Fruit fly (Drosophila melanogaster): ENCODE data around the gene CG12111.
A peak's percentile ranks its signal among the peaks of the same experiment; 100 is the strongest.

The CG12111 gene

dm6 chrX:8591685-8592127, 21.0 kb upstream of the CG12111 start, which contains the start of the genes CG12659 and Crag (continued):
- TF ChIP-seq CG11504 (tag; optimal IDR thresholded peaks at IDR 0.05) (no peak), slp2 (GFP tag; optimal IDR thresholded peaks at IDR 0.05) (no peak), Tbp (GFP tag; optimal IDR thresholded peaks at IDR 0.05) (no peak), tup (GFP tag; optimal IDR thresholded peaks at IDR 0.05) (no peak), CG33557 (GFP tag; optimal IDR thresholded peaks at IDR 0.05) (no peak), btn (GFP tag; optimal IDR thresholded peaks at IDR 0.05) (no peak), CG16863 (GFP tag; optimal IDR thresholded peaks at IDR 0.05) (no peak), Poxn (GFP tag; IDR thresholded peaks at IDR 0.05) (no peak), p53 (GFP tag; optimal IDR thresholded peaks at IDR 0.05) (no peak), CG1233 (GFP tag; optimal IDR thresholded peaks at IDR 0.05) (no peak), stc (GFP tag; IDR thresholded peaks at IDR 0.05) (no peak), salm (tag; optimal IDR thresholded peaks at IDR 0.05) (no peak), wdn (GFP tag; IDR thresholded peaks at IDR 0.05) (no peak), Sry-β (GFP tag; optimal IDR thresholded peaks at IDR 0.05) (no peak), CG10267 (tag; optimal IDR thresholded peaks at IDR 0.05) (peak; percentile 21), CG11695 (GFP tag; IDR thresholded peaks at IDR 0.05) (no peak), CG2202 (tag; optimal IDR thresholded peaks at IDR 0.05) (no peak), zen2 (GFP tag; IDR thresholded peaks at IDR 0.05; ENCODE audit: partially characterized antibody) (peak; percentile 35; the same call in 1 of the 3 replicates), CG30020 (tag; optimal IDR thresholded peaks at IDR 0.05) (peak; percentile 79), CG10366 (GFP tag; IDR thresholded peaks at IDR 0.05) (no peak), Neu2 (GFP tag; optimal IDR thresholded peaks at IDR 0.05; ENCODE audit: borderline replicate concordance) (no peak), tx (GFP tag; optimal IDR thresholded peaks at IDR 0.05) (no peak), CG14710 (tag; optimal IDR thresholded peaks at IDR 0.05) (peak; percentile 36), caup (GFP tag; optimal IDR thresholded peaks at IDR 0.05; ENCODE audit: severe bottlenecking) (no peak), luna (GFP tag; optimal IDR thresholded peaks at IDR 0.05) (no peak), CG9437 (GFP tag; optimal IDR thresholded peaks at IDR 0.05) (no peak), H2.0 (GFP tag; IDR thresholded peaks at IDR 0.05) (no peak), CG18011 (GFP tag; optimal IDR thresholded peaks at IDR 0.05) (no peak), vfl (GFP tag; optimal IDR thresholded peaks at IDR 0.05) (no peak), Jarid2 (GFP tag; optimal IDR thresholded peaks at IDR 0.05) (no peak), psq (GFP tag; optimal IDR thresholded peaks at IDR 0.05) (no peak), CG7556 (GFP tag; optimal IDR thresholded peaks at IDR 0.05) (no peak), Ptx1 (GFP tag; IDR thresholded peaks at IDR 0.05) (no peak), CG12391 (tag; optimal IDR thresholded peaks at IDR 0.05) (peak; percentile 26), bcd (GFP tag; optimal IDR thresholded peaks at IDR 0.05) (no peak), ab (GFP tag; optimal IDR thresholded peaks at IDR 0.05) (no peak), cg (GFP tag; optimal IDR thresholded peaks at IDR 0.05) (no peak), CG8478 (optimal IDR thresholded peaks at IDR 0.05) (no peak), CG3407 (GFP tag; optimal IDR thresholded peaks at IDR 0.05) (no peak), D19A (tag; optimal IDR thresholded peaks at IDR 0.05) (no peak), Bteb2 (GFP tag; optimal IDR thresholded peaks at IDR 0.05) (no peak), Dek (tag; optimal IDR thresholded peaks at IDR 0.05) (no peak), CG11723 (GFP tag; optimal IDR thresholded peaks at IDR 0.05) (no peak), CG2875 (GFP tag; optimal IDR thresholded peaks at IDR 0.05) (no peak), corto (GFP tag; optimal IDR thresholded peaks at IDR 0.05) (no peak), sens (GFP tag) (peak; percentile 89), CG11456 (GFP tag; IDR thresholded peaks at IDR 0.05) (no peak), Meics (GFP tag; optimal IDR thresholded peaks at IDR 0.05) (no peak), CG5180 (GFP tag; optimal IDR thresholded peaks at IDR 0.05) (no peak), cas (GFP tag; IDR thresholded peaks at IDR 0.05) (no peak), dan (GFP tag; IDR thresholded peaks at IDR 0.05) (no peak), Hsf (GFP tag; optimal IDR thresholded peaks at IDR 0.05) (no peak)

Data from whole organism, embryonic.